Worm (Caenorhabditis elegans) whole organism, mixed stage, embryonic: ENCODE measurements around the gene C48B4.10.

Source experiments
- bed-3 ChIP-seq: fragments of 200-800 bp; sonication (Bioruptor generic); optimal IDR thresholded peaks from 3 replicates; lab custom pipeline; 2018; ENCODE audit warnings: mild to moderate bottlenecking, missing genetic modification characterization, moderate library complexity, missing compliant biosample characterization
- blmp-1 ChIP-seq: fragments of 150-350 bp; optimal IDR thresholded peaks from 2 replicates; lab custom pipeline; 2014; ENCODE audit warnings: missing biosample characterization, missing genetic modification characterization
- ceh-39 ChIP-seq: fragments of 150-350 bp; optimal IDR thresholded peaks from 2 replicates; lab custom pipeline; 2014; ENCODE audit warnings: missing biosample characterization, missing genetic modification characterization
- ceh-43 ChIP-seq: fragments of 200-800 bp; sonication (Bioruptor generic); optimal IDR thresholded peaks from 2 replicates; lab custom pipeline; 2018; ENCODE audit warnings: mild to moderate bottlenecking, missing genetic modification characterization, moderate library complexity, missing compliant biosample characterization
- ceh-83 ChIP-seq: fragments of 200-800 bp; sonication (Bioruptor generic); optimal IDR thresholded peaks from 2 replicates; lab custom pipeline; 2018; ENCODE audit warnings: mild to moderate bottlenecking, missing genetic modification characterization, missing compliant biosample characterization
- ces-1 ChIP-seq: fragments of 150-350 bp; optimal IDR thresholded peaks from 2 replicates; lab custom pipeline; 2014; ENCODE audit warnings: missing biosample characterization, missing genetic modification reagents, missing genetic modification characterization
- cnd-1 ChIP-seq: fragments of 200-800 bp; sonication (Bioruptor generic); optimal IDR thresholded peaks from 2 replicates; lab custom pipeline; 2018; ENCODE audit warnings: mild to moderate bottlenecking, missing genetic modification characterization, missing compliant biosample characterization
- drap-1 ChIP-seq: fragments of 200-800 bp; sonication (Bioruptor generic); optimal IDR thresholded peaks from 3 replicates; lab custom pipeline; 2018; ENCODE audit warnings: mild to moderate bottlenecking, missing genetic modification characterization, missing compliant biosample characterization
- elt-1 ChIP-seq: sonication (generic microtip); optimal IDR thresholded peaks from 2 replicates; lab custom pipeline; 2017; ENCODE audit warnings: missing genetic modification characterization, mild to moderate bottlenecking, missing compliant biosample characterization, antibody characterized with exemption, moderate library complexity, borderline replicate concordance; ENCODE audit not compliant: insufficient read depth
- elt-3 ChIP-seq: fragments of 150-350 bp; optimal IDR thresholded peaks from 2 replicates; lab custom pipeline; 2014; ENCODE audit warnings: missing biosample characterization, missing genetic modification characterization
- flh-1 ChIP-seq: fragments of 200-800 bp; sonication (Bioruptor generic); optimal IDR thresholded peaks from 2 replicates; lab custom pipeline; 2018; ENCODE audit warnings: mild to moderate bottlenecking, missing genetic modification characterization, moderate library complexity, missing compliant biosample characterization
- ham-2 ChIP-seq: fragments of 200-800 bp; sonication (Bioruptor generic); optimal IDR thresholded peaks from 2 replicates; lab custom pipeline; 2018; ENCODE audit warnings: mild to moderate bottlenecking, missing genetic modification characterization, missing compliant biosample characterization
- lin-32 ChIP-seq: fragments of 200-800 bp; sonication (Bioruptor generic); optimal IDR thresholded peaks from 2 replicates; lab custom pipeline; 2018; ENCODE audit warnings: mild to moderate bottlenecking, missing genetic modification characterization, missing compliant biosample characterization
- lsy-2 ChIP-seq: fragments of 150-350 bp; optimal IDR thresholded peaks from 2 replicates; lab custom pipeline; 2014; ENCODE audit warnings: missing biosample characterization, missing genetic modification characterization
- mab-5 ChIP-seq: fragments of 150-350 bp; optimal IDR thresholded peaks from 2 replicates; lab custom pipeline; 2014; ENCODE audit warnings: missing biosample characterization, missing genetic modification characterization
- mls-2 ChIP-seq: sonication (generic microtip); optimal IDR thresholded peaks from 2 replicates; lab custom pipeline; 2016; ENCODE audit warnings: mild to moderate bottlenecking, missing genetic modification characterization, moderate library complexity, missing compliant biosample characterization
- nhr-12 ChIP-seq: fragments of 150-350 bp; optimal IDR thresholded peaks from 2 replicates; lab custom pipeline; 2014; ENCODE audit warnings: missing biosample characterization, missing genetic modification characterization
- nhr-2 ChIP-seq: fragments of 150-350 bp; optimal IDR thresholded peaks from 2 replicates; lab custom pipeline; 2014; ENCODE audit warnings: missing biosample characterization, missing genetic modification characterization
- nhr-237 ChIP-seq: fragments of 150-350 bp; optimal IDR thresholded peaks from 2 replicates; lab custom pipeline; 2014; ENCODE audit warnings: missing biosample characterization, missing genetic modification characterization
- nhr-28 ChIP-seq: fragments of 150-350 bp; optimal IDR thresholded peaks from 2 replicates; lab custom pipeline; 2014; ENCODE audit warnings: missing biosample characterization, missing genetic modification characterization
- pha-4 ChIP-seq: fragments of 150-350 bp; optimal IDR thresholded peaks from 2 replicates; lab custom pipeline; 2018; ENCODE audit warnings: missing biosample characterization, missing genetic modification reagents, missing genetic modification characterization
- snpc-4 ChIP-seq: fragments of 150-350 bp; optimal IDR thresholded peaks from 2 replicates; lab custom pipeline; 2014; ENCODE audit warnings: missing biosample characterization, missing genetic modification characterization
- sptf-1 ChIP-seq: sonication (generic microtip); optimal IDR thresholded peaks from 2 replicates; lab custom pipeline; 2017; ENCODE audit warnings: mild to moderate bottlenecking, missing genetic modification characterization, moderate library complexity, missing compliant biosample characterization
- tbx-8 ChIP-seq: fragments of 200-800 bp; sonication (Bioruptor generic); optimal IDR thresholded peaks from 2 replicates; lab custom pipeline; 2018; ENCODE audit warnings: mild to moderate bottlenecking, missing genetic modification characterization, moderate library complexity, missing compliant biosample characterization
- unc-120 ChIP-seq: sonication (generic microtip); optimal IDR thresholded peaks from 2 replicates; lab custom pipeline; 2017; ENCODE audit warnings: missing genetic modification characterization, missing compliant biosample characterization; ENCODE audit not compliant: poor library complexity, severe bottlenecking
- unc-39 ChIP-seq: fragments of 150-350 bp; optimal IDR thresholded peaks from 2 replicates; lab custom pipeline; 2014; ENCODE audit warnings: missing biosample characterization, missing genetic modification characterization
- zip-8 ChIP-seq: fragments of 150-350 bp; optimal IDR thresholded peaks from 2 replicates; lab custom pipeline; 2014; ENCODE audit warnings: missing biosample characterization, missing genetic modification characterization
- ztf-11 ChIP-seq: fragments of 150-350 bp; optimal IDR thresholded peaks from 2 replicates; lab custom pipeline; 2014; ENCODE audit warnings: missing biosample characterization, missing genetic modification characterization

C48B4.10 gene

ce11 chrIII:9598168-9598567 is 33.9 kb upstream of the C48B4.10 start, which contains the start of gene F58A4.1:
Gene F58A4.1 (plus strand): TSS chrIII:9598468.
- no peak for TF ChIP-seq cnd-1 (tag; lab: Kevin White, UChicago)
- no peak for TF ChIP-seq ham-2 (GFP tag; lab: Kevin White, UChicago)
- TF ChIP-seq nhr-237 (tag; lab: Kevin White, UChicago) = no peak
- TF ChIP-seq blmp-1 (tag; lab: Kevin White, UChicago) = no peak
- no peak for TF ChIP-seq tbx-8
- TF ChIP-seq nhr-2 (tag; lab: Kevin White, UChicago) = no peak
- no peak for TF ChIP-seq drap-1 (GFP tag; lab: Kevin White, UChicago)
- TF ChIP-seq ceh-39 (tag; lab: Kevin White, UChicago) = no peak
- TF ChIP-seq pha-4 (tag; lab: Kevin White, UChicago) = no peak
- no peak for TF ChIP-seq mls-2 (tag; lab: Kevin White, UChicago)
- TF ChIP-seq unc-120 = no peak
- TF ChIP-seq mab-5 (tag; lab: Kevin White, UChicago) = no peak
- no peak for TF ChIP-seq elt-1 (tag; lab: Kevin White, UChicago)
- TF ChIP-seq elt-3 = no peak
- TF ChIP-seq nhr-28 (tag; lab: Kevin White, UChicago) = no peak
- no peak for TF ChIP-seq zip-8 (tag; lab: Kevin White, UChicago)
- TF ChIP-seq bed-3 (GFP tag; lab: Kevin White, UChicago) = no peak
- no peak for TF ChIP-seq flh-1 (GFP tag; lab: Kevin White, UChicago)
- TF ChIP-seq ztf-11 (tag; lab: Kevin White, UChicago) = no peak

- no peak for TF ChIP-seq drap-1 (GFP tag; lab: Kevin White, UChicago)
- no peak for TF ChIP-seq bed-3 (GFP tag; lab: Kevin White, UChicago)
- TF ChIP-seq cnd-1 (tag; lab: Kevin White, UChicago) = no peak
- no peak for TF ChIP-seq sptf-1
Observed at ce11 chrIII:9597044-9597443, 32.7 kb upstream of the C48B4.10 start, which contains the start of gene C48B4.12. Gene C48B4.12 (plus strand): TSS chrIII:9597344.

ce11 chrIII:9595563-9595962 is 31.3 kb upstream of the C48B4.10 start, which contains the start of gene rom-2:
Gene rom-2 (minus strand): TSS chrIII:9595663.
- TF ChIP-seq ces-1 (GFP tag; lab: Kevin White, UChicago) (no peak), ceh-83 (GFP tag; lab: Kevin White, UChicago) (no peak), sptf-1 (no peak), snpc-4 (tag; lab: Kevin White, UChicago) (no peak), unc-39 (tag; lab: Kevin White, UChicago) (no peak), lsy-2 (no peak), drap-1 (GFP tag; lab: Kevin White, UChicago) (no peak), nhr-28 (tag; lab: Kevin White, UChicago) (no peak), unc-120 (no peak), cnd-1 (tag; lab: Kevin White, UChicago) (no peak), lin-32 (GFP tag; lab: Kevin White, UChicago) (no peak), mls-2 (tag; lab: Kevin White, UChicago) (no peak), elt-3 (no peak), nhr-2 (tag; lab: Kevin White, UChicago) (no peak)

- no peak for TF ChIP-seq elt-1 (tag; lab: Kevin White, UChicago)
- no peak for TF ChIP-seq unc-39 (tag; lab: Kevin White, UChicago)
- no peak for TF ChIP-seq elt-3
- no peak for TF ChIP-seq nhr-2 (tag; lab: Kevin White, UChicago)
- TF ChIP-seq nhr-12 (tag; lab: Kevin White, UChicago) = no peak
- no peak for TF ChIP-seq nhr-28 (tag; lab: Kevin White, UChicago)
- TF ChIP-seq lsy-2 = no peak
- TF ChIP-seq ceh-43 (GFP tag; lab: Kevin White, UChicago) = no peak
- TF ChIP-seq lin-32 (GFP tag; lab: Kevin White, UChicago) = no peak
- TF ChIP-seq zip-8 (tag; lab: Kevin White, UChicago) = no peak
- no peak for TF ChIP-seq drap-1 (GFP tag; lab: Kevin White, UChicago)
- no peak for TF ChIP-seq nhr-237 (tag; lab: Kevin White, UChicago)
- no peak for TF ChIP-seq ztf-11 (tag; lab: Kevin White, UChicago)
- TF ChIP-seq ceh-83 (GFP tag; lab: Kevin White, UChicago) = no peak
- no peak for TF ChIP-seq blmp-1 (tag; lab: Kevin White, UChicago)
Observed at ce11 chrIII:9592118-9592517, 27.8 kb upstream of the C48B4.10 start, which contains the start of gene acox-1.5. Gene acox-1.5 (minus strand): TSS chrIII:9592192.

- TF ChIP-seq flh-1 (GFP tag; lab: Kevin White, UChicago) = no peak
Observed at ce11 chrIII:9590212-9590611, 25.9 kb upstream of the C48B4.10 start.
